Worm (Caenorhabditis elegans): ENCODE data around the gene C04E6.8.

C04E6.8 gene

DNA sequence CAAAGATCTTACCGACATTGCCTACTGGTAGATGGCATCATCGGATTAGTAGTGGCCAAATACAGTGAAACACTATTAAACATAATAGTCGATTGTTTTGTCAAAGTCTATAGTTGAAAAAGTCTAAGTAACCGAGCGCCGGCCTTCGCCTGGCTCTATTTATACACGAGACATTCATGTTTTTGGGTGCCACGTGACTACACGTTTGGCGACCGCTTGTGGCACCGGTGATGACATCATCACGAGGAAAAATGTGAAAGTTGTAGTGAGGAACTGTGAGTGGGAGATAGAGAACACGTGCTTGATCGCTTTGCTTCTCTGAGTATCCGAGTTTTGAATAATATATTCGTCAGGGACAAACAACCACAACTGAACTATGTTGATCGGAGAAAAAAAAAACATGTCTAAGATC, 39.3 kb downstream of the C04E6.8 start (continued):
- no peak for TF ChIP-seq nhr-76 (tag; optimal IDR thresholded peaks at IDR 0.05)
- TF ChIP-seq nhr-77 (tag; optimal IDR thresholded peaks at IDR 0.05) = no peak
- peak; percentile 68 for TF ChIP-seq snpc-4 (tag; optimal IDR thresholded peaks at IDR 0.05)
- peak; percentile 64 for TF ChIP-seq C16A3.4 (tag; optimal IDR thresholded peaks at IDR 0.05)
- TF ChIP-seq mef-2 (tag; optimal IDR thresholded peaks at IDR 0.05) = no peak
- peak; percentile 87 for TF ChIP-seq skn-1 (tag; optimal IDR thresholded peaks at IDR 0.05)
- TF ChIP-seq ceh-82 (tag; optimal IDR thresholded peaks at IDR 0.05) = no peak
- TF ChIP-seq unc-98 (GFP tag; IDR thresholded peaks at IDR 0.05) = no peak
- TF ChIP-seq tbx-2 (tag; optimal IDR thresholded peaks at IDR 0.05) = peak; percentile 81
- no peak for TF ChIP-seq sptf-1 (tag; optimal IDR thresholded peaks at IDR 0.05)
- peak; percentile 92 for TF ChIP-seq blmp-1 (tag; optimal IDR thresholded peaks at IDR 0.05)
- peak; percentile 99 for TF ChIP-seq nhr-85 (tag)
- TF ChIP-seq ceh-63 (GFP tag; optimal IDR thresholded peaks at IDR 0.05) = no peak
- no peak for TF ChIP-seq zag-1 (tag; optimal IDR thresholded peaks at IDR 0.05)
- no peak for TF ChIP-seq egl-27 (tag; optimal IDR thresholded peaks at IDR 0.05)
- TF ChIP-seq fkh-8 (tag; optimal IDR thresholded peaks at IDR 0.05) = no peak
- TF ChIP-seq ets-5 (GFP tag; IDR thresholded peaks at IDR 0.05) = no peak
- peak; percentile 80 for TF ChIP-seq rnt-1 (tag; optimal IDR thresholded peaks at IDR 0.05)
- no peak for TF ChIP-seq tlp-1 (tag; optimal IDR thresholded peaks at IDR 0.05)
- peak; percentile 59 for TF ChIP-seq elt-2 (tag; optimal IDR thresholded peaks at IDR 0.05)
- peak; percentile 61 for TF ChIP-seq lin-13 (GFP tag; optimal IDR thresholded peaks at IDR 0.05)
- TF ChIP-seq nhr-237 (tag; optimal IDR thresholded peaks at IDR 0.05) = no peak
- peak; percentile 46 for TF ChIP-seq jun-1 (tag; optimal IDR thresholded peaks at IDR 0.05)
- peak; percentile 52 to 89 for TF ChIP-seq lin-35 (GFP tag; optimal IDR thresholded peaks at IDR 0.05)
- no peak for TF ChIP-seq hlh-17 (GFP tag; optimal IDR thresholded peaks at IDR 0.05; ENCODE audit: borderline replicate concordance)
- TF ChIP-seq snu-23 (GFP tag; optimal IDR thresholded peaks at IDR 0.05) = peak; percentile 91
- TF ChIP-seq nhr-47 (tag; optimal IDR thresholded peaks at IDR 0.05) = peak; percentile 79
- TF ChIP-seq ceh-88 (GFP tag; IDR thresholded peaks at IDR 0.05) = no peak; the same call in 1 of the 2 replicates
- no peak for TF ChIP-seq fkh-4 (tag; optimal IDR thresholded peaks at IDR 0.05; ENCODE audit: borderline replicate concordance)
- no peak for TF ChIP-seq unc-62 (GFP tag; optimal IDR thresholded peaks at IDR 0.05)
- peak; percentile 5 for TF ChIP-seq zip-4 (GFP tag; optimal IDR thresholded peaks at IDR 0.05)
- TF ChIP-seq aly-2 (tag; optimal IDR thresholded peaks at IDR 0.05) = no peak

DNA sequence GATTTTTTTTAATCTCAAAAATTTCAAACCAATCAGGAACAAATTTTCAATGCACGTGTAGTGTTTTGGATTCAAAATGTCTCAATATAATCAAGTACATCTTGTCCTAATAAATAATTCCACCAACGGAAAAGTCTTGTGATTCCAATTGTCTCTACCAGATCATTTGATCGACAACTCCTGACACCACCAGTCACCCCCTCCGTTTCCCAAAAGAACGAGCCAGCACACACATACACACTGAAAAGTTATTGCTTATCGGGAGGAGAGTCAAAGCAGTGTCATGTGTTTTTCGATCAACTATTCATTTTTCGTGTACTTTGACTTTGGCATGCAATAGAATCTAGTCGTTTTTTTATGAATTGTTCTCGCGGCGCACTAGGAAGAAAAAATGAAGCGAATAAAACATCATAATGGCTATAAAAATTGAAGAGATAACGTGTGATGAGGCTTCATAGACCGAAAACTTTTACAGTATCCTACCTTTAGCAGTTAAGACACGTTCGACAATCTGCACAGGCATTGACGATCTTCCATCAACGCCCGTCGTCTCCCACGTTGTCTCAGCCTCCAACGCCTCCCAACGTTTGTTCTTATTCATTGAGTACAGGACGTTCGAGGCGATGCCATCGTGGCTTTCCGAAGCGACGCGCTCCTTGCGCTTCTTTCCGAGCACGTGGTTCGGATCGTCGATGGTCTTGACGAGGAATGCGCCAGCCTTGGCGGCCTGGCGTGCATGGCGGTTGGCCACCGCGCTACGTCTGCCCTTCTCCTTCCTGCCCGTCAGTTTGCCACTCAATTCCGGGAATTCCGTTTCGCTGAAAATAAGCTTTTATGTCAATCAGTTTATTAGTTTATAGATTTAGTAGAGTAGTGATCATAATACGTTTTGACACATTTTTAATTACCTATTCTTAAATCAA, 40.0 kb downstream of the C04E6.8 start:
- TF ChIP-seq dsc-1 (tag; optimal IDR thresholded peaks at IDR 0.05) = peak; percentile 92
- TF ChIP-seq grh-1 (GFP tag; IDR thresholded peaks at IDR 0.05) = no peak
- TF ChIP-seq elt-2 (tag; optimal IDR thresholded peaks at IDR 0.05) = peak; percentile 80
- TF ChIP-seq lin-15B (tag; optimal IDR thresholded peaks at IDR 0.05) = no peak
- peak; percentile 14 for TF ChIP-seq nhr-90 (tag; optimal IDR thresholded peaks at IDR 0.05; ENCODE audit: poor library complexity)
- TF ChIP-seq lin-13 (GFP tag; optimal IDR thresholded peaks at IDR 0.05) = peak; percentile 42
- no peak for TF ChIP-seq F16B12.6 (tag; optimal IDR thresholded peaks at IDR 0.05)
- TF ChIP-seq pax-3 (tag; optimal IDR thresholded peaks at IDR 0.05) = no peak
- no peak for TF ChIP-seq nhr-76 (tag; optimal IDR thresholded peaks at IDR 0.05)
- peak in 1 of 6 experiments; percentile 22 for TF ChIP-seq elt-3 (tag; optimal IDR thresholded peaks at IDR 0.05)
- TF ChIP-seq ceh-63 (GFP tag; optimal IDR thresholded peaks at IDR 0.05) = no peak
- TF ChIP-seq fkh-8 (tag; optimal IDR thresholded peaks at IDR 0.05) = peak; percentile 60
- peak; percentile 8 for TF ChIP-seq C16A3.4 (tag; optimal IDR thresholded peaks at IDR 0.05)
- TF ChIP-seq rnt-1 (tag; optimal IDR thresholded peaks at IDR 0.05) = peak; percentile 83
- no peak for TF ChIP-seq sup-37 (GFP tag; optimal IDR thresholded peaks at IDR 0.05)
- peak; percentile 64 for TF ChIP-seq nhr-19 (GFP tag; conservative IDR thresholded peaks at IDR 0.05)
- TF ChIP-seq xbp-1 (tag; optimal IDR thresholded peaks at IDR 0.05) = peak; percentile 11
- TF ChIP-seq dpl-1 (GFP tag; optimal IDR thresholded peaks at IDR 0.05) = peak in 2 of 3 experiments; percentile 33 to 41
- no peak for TF ChIP-seq ceh-8 (GFP tag; optimal IDR thresholded peaks at IDR 0.05)
- TF ChIP-seq unc-30 (tag; optimal IDR thresholded peaks at IDR 0.05) = no peak
- no peak for TF ChIP-seq aly-2 (tag; optimal IDR thresholded peaks at IDR 0.05)
- no peak for TF ChIP-seq nhr-85 (tag)
- TF ChIP-seq lin-35 (GFP tag; optimal IDR thresholded peaks at IDR 0.05) = peak; percentile 33 to 58
- TF ChIP-seq pqm-1 (tag; optimal IDR thresholded peaks at IDR 0.05) = no peak
- TF ChIP-seq zag-1 (tag; optimal IDR thresholded peaks at IDR 0.05) = no peak
- no peak for TF ChIP-seq aha-1 (tag; optimal IDR thresholded peaks at IDR 0.05)
- peak in 1 of 2 experiments; percentile 36 for TF ChIP-seq ztf-11 (tag; optimal IDR thresholded peaks at IDR 0.05)
- peak; percentile 65 for TF ChIP-seq snu-23 (GFP tag; optimal IDR thresholded peaks at IDR 0.05)
- no peak for TF ChIP-seq nhr-28 (tag; optimal IDR thresholded peaks at IDR 0.05)
